Worm (Caenorhabditis elegans) whole organism, midembryonic: ENCODE data around the gene D2089.8.

ENCODE experiments used
- flt-1 ChIP-seq: fragments of 200-800 bp; sonication (Bioruptor generic); IDR thresholded peaks from 2 replicates; pipeline ENCODE4 v1.3.6; 2022; ENCODE audit warnings: missing genetic modification characterization, missing compliant biosample characterization
- med-1 ChIP-seq: sonication (generic microtip); optimal IDR thresholded peaks from 2 replicates; lab custom pipeline; 2017; ENCODE audit warnings: missing genetic modification characterization, mild to moderate bottlenecking, missing compliant biosample characterization, antibody characterized with exemption, missing genetic modification reagents; ENCODE audit not compliant: insufficient read depth

ce11 chrII:10662698-10663097, at the start of gene D2089.8:
- TF ChIP-seq flt-1 (GFP tag; lab: Robert Waterston, UW) (no peak), med-1 (GFP tag; lab: Kevin White, UChicago) (no peak)
